Fruit fly (Drosophila melanogaster) whole organism, embryonic: ENCODE results near the gene CG17202.

Experiments used
- Atf6 ChIP-seq: fragments of 200-800 bp; sonication (Bioruptor generic); IDR thresholded peaks from 2 replicates; pipeline ENCODE4 v1.3.6; 2022; ENCODE audit warnings: missing biosample characterization, missing genetic modification characterization
- CG1024 ChIP-seq: fragments of 200-800 bp; sonication (Bioruptor generic); IDR thresholded peaks from 2 replicates; pipeline ENCODE4 v1.3.6; 2022; ENCODE audit warnings: missing biosample characterization, missing genetic modification characterization
- CG10959 ChIP-seq: fragments of 200-800 bp; sonication (Bioruptor generic); IDR thresholded peaks from 2 replicates; pipeline ENCODE4 v1.3.6; 2022; ENCODE audit warnings: missing biosample characterization, missing genetic modification characterization
- CG12391 ChIP-seq: fragments of 200-800 bp; sonication (Bioruptor generic); optimal IDR thresholded peaks from 3 replicates; lab custom pipeline; 2018; ENCODE audit warnings: missing biosample characterization, mild to moderate bottlenecking, missing genetic modification characterization, moderate library complexity
- CG12744 ChIP-seq: fragments of 200-800 bp; sonication (Bioruptor generic); optimal IDR thresholded peaks from 2 replicates; lab custom pipeline; 2016; ENCODE audit warnings: missing biosample characterization, missing genetic modification characterization
- CG14050 ChIP-seq: fragments of 200-800 bp; sonication (Bioruptor generic); IDR thresholded peaks from 3 replicates; pipeline ENCODE4 v1.3.6; 2022; ENCODE audit warnings: missing biosample characterization, missing genetic modification characterization
- CG14860 ChIP-seq: fragments of 200-800 bp; sonication (Bioruptor generic); IDR thresholded peaks from 3 replicates; pipeline ENCODE4 v1.3.6; 2022; ENCODE audit warnings: missing biosample characterization, missing genetic modification characterization; ENCODE audit not compliant: partially characterized antibody
- CG15479 ChIP-seq: fragments of 200-800 bp; sonication (Bioruptor generic); optimal IDR thresholded peaks from 3 replicates; lab custom pipeline; 2019; ENCODE audit warnings: missing biosample characterization, mild to moderate bottlenecking, missing genetic modification characterization, moderate library complexity
- CG16779 ChIP-seq: fragments of 200-800 bp; sonication (Bioruptor generic); IDR thresholded peaks from 2 replicates; pipeline ENCODE4 v1.3.6; 2022; ENCODE audit warnings: missing biosample characterization, missing genetic modification characterization
- CG18262 ChIP-seq: fragments of 200-800 bp; optimal IDR thresholded peaks from 3 replicates; lab custom pipeline; 2019; ENCODE audit warnings: missing biosample characterization, mild to moderate bottlenecking, missing genetic modification characterization, moderate library complexity
- CG18619 ChIP-seq: fragments of 200-800 bp; sonication (Bioruptor generic); optimal IDR thresholded peaks from 3 replicates; lab custom pipeline; 2017; ENCODE audit warnings: missing biosample characterization, mild to moderate bottlenecking, missing genetic modification characterization
- CG2129 ChIP-seq: fragments of 200-800 bp; sonication (Bioruptor generic); IDR thresholded peaks from 2 replicates; pipeline ENCODE4 v1.3.6; 2022; ENCODE audit warnings: missing biosample characterization, missing genetic modification characterization; ENCODE audit not compliant: partially characterized antibody
- CG4707 ChIP-seq: fragments of 200-800 bp; sonication (Bioruptor generic); optimal IDR thresholded peaks from 2 replicates; lab custom pipeline; 2018; ENCODE audit warnings: missing biosample characterization, mild to moderate bottlenecking, missing genetic modification characterization, moderate library complexity
- CG5180 ChIP-seq: fragments of 200-800 bp; sonication (Bioruptor generic); optimal IDR thresholded peaks from 3 replicates; lab custom pipeline; 2017; ENCODE audit warnings: missing biosample characterization, missing genetic modification characterization, mild to moderate bottlenecking, moderate library complexity, missing genetic modification reagents
- CG5245 ChIP-seq: fragments of 200-800 bp; sonication (Bioruptor generic); optimal IDR thresholded peaks from 3 replicates; lab custom pipeline; 2016; ENCODE audit warnings: missing biosample characterization, missing genetic modification characterization
- CG7963 ChIP-seq: fragments of 200-800 bp; sonication (Bioruptor generic); IDR thresholded peaks from 3 replicates; pipeline ENCODE4 v1.3.6; 2022; ENCODE audit warnings: missing biosample characterization, missing genetic modification characterization; ENCODE audit not compliant: partially characterized antibody
- CG7987 ChIP-seq: fragments of 200-800 bp; sonication (Bioruptor generic); optimal IDR thresholded peaks from 2 replicates; lab custom pipeline; 2018; ENCODE audit warnings: missing biosample characterization, mild to moderate bottlenecking, missing genetic modification characterization, moderate library complexity
- Dek ChIP-seq: fragments of 200-800 bp; sonication (Bioruptor generic); optimal IDR thresholded peaks from 3 replicates; lab custom pipeline; 2019; ENCODE audit warnings: missing biosample characterization, mild to moderate bottlenecking, missing genetic modification characterization, moderate library complexity
- Dp ChIP-seq: fragments of 200-800 bp; sonication (Bioruptor generic); optimal IDR thresholded peaks from 2 replicates; lab custom pipeline; 2018; ENCODE audit warnings: missing biosample characterization, mild to moderate bottlenecking, missing genetic modification characterization, moderate library complexity
- Elba2 ChIP-seq: fragments of 200-800 bp; sonication (Bioruptor generic); optimal IDR thresholded peaks from 3 replicates; lab custom pipeline; 2016; ENCODE audit warnings: missing biosample characterization, missing genetic modification characterization
- Ets65A ChIP-seq: fragments of 200-800 bp; sonication (Bioruptor generic); peaks from one replicate; lab custom pipeline; 2016; ENCODE audit warnings: missing biosample characterization, missing genetic modification characterization
- HLH4C ChIP-seq: fragments of 200-800 bp; sonication (Bioruptor generic); IDR thresholded peaks from 3 replicates; pipeline ENCODE4 v1.3.6; 2022; ENCODE audit warnings: missing biosample characterization, missing genetic modification characterization; ENCODE audit not compliant: partially characterized antibody
- Lhr ChIP-seq: fragments of 200-800 bp; sonication (Bioruptor generic); optimal IDR thresholded peaks from 3 replicates; lab custom pipeline; 2017; ENCODE audit warnings: mild to moderate bottlenecking, missing biosample characterization, missing genetic modification reagents, missing genetic modification characterization
- Lpt ChIP-seq: fragments of >200 bp; optimal IDR thresholded peaks from 2 replicates; lab custom pipeline; 2018; ENCODE audit warnings: missing biosample characterization, missing genetic modification characterization
- Mad ChIP-seq: fragments of 200-800 bp; sonication (Bioruptor generic); optimal IDR thresholded peaks from 2 replicates; lab custom pipeline; 2016; ENCODE audit warnings: missing biosample characterization, missing genetic modification characterization
- Mrtf ChIP-seq: fragments of 200-800 bp; sonication (Bioruptor generic); IDR thresholded peaks from 3 replicates; pipeline ENCODE4 v1.3.6; 2022; ENCODE audit warnings: missing biosample characterization, missing genetic modification characterization
- Xbp1 ChIP-seq: fragments of 200-800 bp; sonication (Bioruptor generic); optimal IDR thresholded peaks from 3 replicates; lab custom pipeline; 2016; ENCODE audit warnings: missing biosample characterization, mild to moderate bottlenecking, missing genetic modification characterization
- amos ChIP-seq: fragments of 200-800 bp; sonication (Bioruptor generic); IDR thresholded peaks from 2 replicates; pipeline ENCODE4 v1.3.6; 2022; ENCODE audit warnings: missing biosample characterization, missing genetic modification characterization; ENCODE audit not compliant: partially characterized antibody
- br ChIP-seq: fragments of >200 bp; optimal IDR thresholded peaks from 2 replicates; lab custom pipeline; 2017
- cas ChIP-seq: fragments of 200-800 bp; sonication (Bioruptor generic); IDR thresholded peaks from 2 replicates; pipeline ENCODE4 v1.3.6; 2022; ENCODE audit warnings: missing biosample characterization, missing genetic modification characterization
- caup ChIP-seq: fragments of 200-800 bp; sonication (Bioruptor generic); optimal IDR thresholded peaks from 3 replicates; lab custom pipeline; 2017; ENCODE audit warnings: missing biosample characterization, mild to moderate bottlenecking, missing genetic modification characterization, moderate library complexity; ENCODE audit not compliant: severe bottlenecking
- cg ChIP-seq: fragments of 200-800 bp; sonication (Bioruptor generic); optimal IDR thresholded peaks from 3 replicates; lab custom pipeline; 2019; ENCODE audit warnings: missing biosample characterization, mild to moderate bottlenecking, missing genetic modification characterization, moderate library complexity
- danr ChIP-seq: fragments of 200-800 bp; sonication (Bioruptor generic); IDR thresholded peaks from 2 replicates; pipeline ENCODE4 v1.3.6; 2022; ENCODE audit warnings: missing biosample characterization, missing genetic modification characterization
- emc ChIP-seq: fragments of 200-800 bp; sonication (Bioruptor generic); optimal IDR thresholded peaks from 2 replicates; lab custom pipeline; 2016; ENCODE audit warnings: missing biosample characterization, missing genetic modification characterization
- gcm ChIP-seq: fragments of 200-800 bp; sonication (Bioruptor generic); optimal IDR thresholded peaks from 2 replicates; lab custom pipeline; 2019; ENCODE audit warnings: missing biosample characterization, mild to moderate bottlenecking, missing genetic modification characterization, moderate library complexity
- jigr1 ChIP-seq: fragments of 200-800 bp; sonication (Bioruptor generic); IDR thresholded peaks from 3 replicates; pipeline ENCODE4 v1.3.6; 2022; ENCODE audit warnings: missing biosample characterization, missing genetic modification characterization
- knrl ChIP-seq: fragments of 200-800 bp; sonication (Bioruptor generic); IDR thresholded peaks from 3 replicates; pipeline ENCODE4 v1.3.6; 2022; ENCODE audit warnings: missing biosample characterization, missing genetic modification characterization; ENCODE audit not compliant: partially characterized antibody
- lov ChIP-seq, 2 experiments: fragments of 200-800 bp in 1 of 2; fragments of >200 bp in 1 of 2; sonication (Bioruptor generic) in 1 of 2; IDR thresholded peaks in 1 of 2; optimal IDR thresholded peaks in 1 of 2; 2 replicates in 1 of 2; 3 replicates in 1 of 2; pipeline versions ENCODE4 v1.3.6 to Lab custom; 2017 to 2022; ENCODE audit warnings: missing biosample characterization in 1 of 2, missing genetic modification characterization in 1 of 2
- oc ChIP-seq: fragments of 200-800 bp; sonication (Bioruptor generic); optimal IDR thresholded peaks from 2 replicates; lab custom pipeline; 2018; ENCODE audit warnings: missing biosample characterization, mild to moderate bottlenecking, missing genetic modification characterization, moderate library complexity
- p53 ChIP-seq: fragments of 200-800 bp; sonication (Bioruptor generic); optimal IDR thresholded peaks from 2 replicates; lab custom pipeline; 2016; ENCODE audit warnings: missing biosample characterization, missing genetic modification characterization
- pan ChIP-seq, 4 experiments: fragments of >200 bp in 3 of 4; fragments of 200-800 bp in 1 of 4; sonication (Bioruptor generic) in 1 of 4; optimal IDR thresholded peaks in 3 of 4; IDR thresholded peaks in 1 of 4; 2 replicates each; pipeline versions ENCODE4 v1.3.6 to Lab custom; 2017 to 2022; ENCODE audit warnings: missing biosample characterization in 2 of 4, missing genetic modification characterization in 2 of 4, mixed read lengths in 1 of 4
- phol ChIP-seq: fragments of 200-800 bp; sonication (Bioruptor generic); optimal IDR thresholded peaks from 3 replicates; lab custom pipeline; 2018; ENCODE audit warnings: missing biosample characterization, mild to moderate bottlenecking, missing genetic modification characterization, moderate library complexity
- ranshi ChIP-seq: fragments of 200-800 bp; sonication (Bioruptor generic); IDR thresholded peaks from 2 replicates; pipeline ENCODE4 v1.3.6; 2022; ENCODE audit warnings: missing biosample characterization, missing genetic modification characterization
- rib ChIP-seq: fragments of 200-800 bp; sonication (Bioruptor generic); IDR thresholded peaks from 2 replicates; pipeline ENCODE4 v1.3.6; 2022; ENCODE audit warnings: missing biosample characterization, missing genetic modification characterization
- run ChIP-seq: fragments of 200-800 bp; sonication (Bioruptor generic); optimal IDR thresholded peaks from 3 replicates; lab custom pipeline; 2018; ENCODE audit warnings: missing biosample characterization, mild to moderate bottlenecking, missing genetic modification characterization
- seq ChIP-seq: fragments of 200-800 bp; sonication (Bioruptor generic); IDR thresholded peaks from 2 replicates; pipeline ENCODE4 v1.3.6; 2022; ENCODE audit warnings: missing biosample characterization, missing genetic modification characterization
- so ChIP-seq: fragments of 200-800 bp; sonication (Bioruptor generic); IDR thresholded peaks from 3 replicates; pipeline ENCODE4 v1.3.6; 2022; ENCODE audit warnings: missing biosample characterization, missing genetic modification characterization
- stwl ChIP-seq: fragments of 200-800 bp; sonication (Bioruptor generic); optimal IDR thresholded peaks from 3 replicates; lab custom pipeline; 2018; ENCODE audit warnings: missing biosample characterization, mild to moderate bottlenecking, missing genetic modification characterization, moderate library complexity

Gene CG17202

DNA sequence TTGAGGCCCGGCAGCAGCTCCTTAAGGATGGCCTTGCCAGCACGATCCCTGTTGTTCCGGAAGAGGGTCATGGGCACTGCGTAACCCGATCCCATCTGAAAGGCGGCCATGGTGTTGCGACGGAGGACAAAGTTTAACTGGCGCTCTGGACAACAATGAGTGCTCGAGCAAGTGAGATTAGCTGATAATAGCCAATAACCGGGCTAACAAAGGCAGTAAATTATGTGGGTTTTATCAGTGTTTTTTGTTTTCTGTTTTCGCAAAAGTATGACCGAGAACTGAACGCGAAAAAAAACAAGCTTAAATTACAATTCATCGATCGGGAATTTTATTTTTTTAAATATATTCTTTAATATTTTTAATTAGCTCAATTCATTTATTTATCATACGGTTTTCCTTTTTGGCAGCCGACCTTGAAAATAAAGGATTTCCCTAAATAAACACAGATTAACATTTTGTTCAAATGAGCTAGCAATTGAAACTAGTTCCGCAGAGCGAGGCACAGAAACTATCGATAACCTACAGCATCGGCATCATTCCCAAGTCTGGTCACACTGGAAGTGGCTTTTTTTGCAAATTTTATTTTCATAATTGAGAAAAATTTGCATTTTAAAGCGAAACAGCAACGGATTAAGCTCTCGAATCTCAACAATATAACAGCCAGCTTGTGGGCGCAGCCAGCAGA is 9.2 kb upstream of the CG17202 start, which contains the start of the genes Dip-C and pps (continued):
- no peak for TF ChIP-seq ranshi (GFP tag; lab: Robert Waterston, UW)
- TF ChIP-seq CG5245 = no peak
- no peak for TF ChIP-seq pan (optimal IDR thresholded peaks at IDR 0.05; lab: Kevin White, UChicago)
- peak in 1 of 2 experiments; percentile 9 for TF ChIP-seq pan (GFP tag; optimal IDR thresholded peaks at IDR 0.05 in 1 of 2, IDR thresholded peaks at IDR 0.05 in 1 of 2)
- no peak for TF ChIP-seq lov (optimal IDR thresholded peaks at IDR 0.05; lab: Kevin White, UChicago)
- TF ChIP-seq lov (GFP tag; IDR thresholded peaks at IDR 0.05; lab: Robert Waterston, UW) = no peak
- TF ChIP-seq Atf6 = no peak
- no peak for TF ChIP-seq CG4707
- TF ChIP-seq CG7987 (GFP tag; lab: Kevin White, UChicago) = no peak
- TF ChIP-seq knrl = peak; percentile 76
- peak; percentile 29 for TF ChIP-seq Dp (GFP tag; lab: Kevin White, UChicago)
- no peak for TF ChIP-seq Dek (tag; lab: Kevin White, UChicago)
- no peak for TF ChIP-seq cas
- no peak for TF ChIP-seq CG14050
- peak; percentile 82 for TF ChIP-seq amos (GFP tag; lab: Robert Waterston, UW)
- no peak for TF ChIP-seq run (tag; lab: Kevin White, UChicago)
- TF ChIP-seq CG12391 (tag; lab: Kevin White, UChicago) = peak; percentile 52
- TF ChIP-seq CG12744 = no peak
- TF ChIP-seq CG15479 (GFP tag; lab: Kevin White, UChicago) = no peak
- peak; percentile 60 for TF ChIP-seq gcm
- TF ChIP-seq CG18619 (GFP tag; lab: Kevin White, UChicago) = no peak
- no peak for TF ChIP-seq Lhr (GFP tag; lab: Kevin White, UChicago)
- TF ChIP-seq phol (tag; lab: Kevin White, UChicago) = peak; percentile 46
- no peak for TF ChIP-seq CG16779
- TF ChIP-seq jigr1 (GFP tag; lab: Robert Waterston, UW) = no peak
- TF ChIP-seq CG5180 (GFP tag; lab: Kevin White, UChicago) = no peak
- no peak for TF ChIP-seq CG18262 (tag; lab: Kevin White, UChicago)
- TF ChIP-seq rib (GFP tag; lab: Robert Waterston, UW) = no peak
- no peak for TF ChIP-seq caup (GFP tag; lab: Kevin White, UChicago)
- no peak for TF ChIP-seq CG1024 (GFP tag; lab: Robert Waterston, UW)
- no peak for TF ChIP-seq Elba2 (GFP tag; lab: Kevin White, UChicago)
- peak; percentile 22 for TF ChIP-seq Ets65A (GFP tag; lab: Kevin White, UChicago)
- peak; percentile 68; the same call in 2 of the 3 replicates for TF ChIP-seq HLH4C
- no peak for TF ChIP-seq br (lab: Kevin White, UChicago)
- no peak for TF ChIP-seq p53 (GFP tag; lab: Kevin White, UChicago)
- no peak for TF ChIP-seq Lpt
- TF ChIP-seq emc (GFP tag; lab: Kevin White, UChicago) = no peak
- peak; percentile 35; the same call in 1 of the 3 replicates for TF ChIP-seq CG14860
- peak; percentile 3 for TF ChIP-seq Xbp1 (GFP tag; lab: Kevin White, UChicago)
- TF ChIP-seq cg = no peak
- no peak for TF ChIP-seq danr (GFP tag; lab: Robert Waterston, UW)
- no peak for TF ChIP-seq CG10959
- TF ChIP-seq CG2129 (GFP tag; lab: Robert Waterston, UW) = peak; percentile 40; the same call in 1 of the 2 replicates
- peak; percentile 91 for TF ChIP-seq stwl (tag; lab: Kevin White, UChicago)
- no peak for TF ChIP-seq so
- no peak for TF ChIP-seq Mrtf (GFP tag; lab: Robert Waterston, UW)
- no peak for TF ChIP-seq oc (tag; lab: Kevin White, UChicago)
- no peak for TF ChIP-seq Mad (GFP tag; lab: Kevin White, UChicago)
- peak; percentile 39; the same call in 1 of the 3 replicates for TF ChIP-seq CG7963 (GFP tag; lab: Robert Waterston, UW)
- TF ChIP-seq seq (GFP tag; lab: Robert Waterston, UW) = no peak
